Worm (Caenorhabditis elegans): ENCODE results near the gene F38B7.11.

Gene F38B7.11

DNA sequence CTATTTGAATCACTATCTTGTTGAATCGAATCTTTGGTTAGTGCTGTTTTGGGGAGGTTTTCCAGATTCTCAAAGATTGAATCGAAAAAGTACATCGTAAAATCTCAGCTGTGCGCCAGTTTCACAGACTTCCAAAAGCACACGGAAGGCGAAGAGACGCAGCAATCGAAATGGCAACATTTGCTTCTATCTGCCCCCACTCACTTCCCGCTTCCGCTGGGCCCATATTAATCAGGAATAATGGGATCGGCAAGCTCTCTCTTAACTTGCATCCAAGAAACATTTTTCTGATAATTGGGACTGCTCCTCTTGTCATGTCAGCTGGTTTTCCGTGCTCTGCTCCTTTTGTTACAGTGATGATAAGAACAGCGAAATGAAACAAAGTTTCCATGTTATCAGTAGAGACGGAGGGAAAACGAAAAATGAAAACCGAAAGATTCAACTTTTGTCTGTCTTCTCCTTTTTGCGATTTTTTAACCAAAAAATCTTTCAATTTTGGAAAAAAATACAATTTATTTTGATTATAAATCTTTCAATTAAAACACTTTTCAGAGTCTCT is 11.3 kb upstream of the F38B7.11 start (continued):
- TF ChIP-seq Y67H2A.10 (GFP tag; conservative IDR thresholded peaks at IDR 0.05) (no peak), snpc-4 (GFP tag; optimal IDR thresholded peaks at IDR 0.05) (no peak), snpc-4 (tag; optimal IDR thresholded peaks at IDR 0.05) (peak in 1 of 4 experiments; percentile 33), atf-7 (tag; optimal IDR thresholded peaks at IDR 0.05) (no peak), pbrm-1 (GFP tag; IDR thresholded peaks at IDR 0.05) (no peak), zfh-2 (GFP tag; conservative IDR thresholded peaks at IDR 0.05) (0 out of 2 replicates have a peak, but pooled peaks have one; percentile 22), ceh-100 (GFP tag; IDR thresholded peaks at IDR 0.05) (no peak)

DNA sequence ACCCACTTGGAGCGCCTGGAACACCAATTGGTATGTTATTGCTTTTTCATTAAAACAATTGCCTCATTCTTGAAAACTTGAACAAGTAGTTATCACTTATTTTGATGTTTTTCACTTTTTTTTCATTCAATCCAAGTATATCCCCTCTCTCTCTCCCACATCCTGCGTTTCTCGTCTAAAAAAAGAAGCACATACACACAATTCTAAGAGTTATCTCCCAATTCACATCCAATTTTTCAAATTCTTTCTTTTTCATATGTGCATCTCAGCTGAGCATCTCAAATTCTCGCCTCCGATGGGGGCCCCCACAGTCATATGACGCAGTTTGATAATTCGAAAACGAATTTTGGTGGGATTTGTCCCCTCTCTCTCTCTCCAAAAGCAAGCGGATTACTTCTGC is 10.2 kb upstream of the F38B7.11 start:
- TF ChIP-seq hsf-1 (GFP tag; IDR thresholded peaks at IDR 0.05) (no peak), dpff-1 (tag; optimal IDR thresholded peaks at IDR 0.05) (no peak), bed-2 (GFP tag; IDR thresholded peaks at IDR 0.05) (no peak), nhr-120 (GFP tag; IDR thresholded peaks at IDR 0.05) (no peak), attf-3 (GFP tag; conservative IDR thresholded peaks at IDR 0.05) (no peak), hrde-1 (tag; optimal IDR thresholded peaks at IDR 0.05; ENCODE audit: borderline replicate concordance) (no peak), F49E8.2 (tag; optimal IDR thresholded peaks at IDR 0.05; ENCODE audit: insufficient read depth) (no peak), B0336.3 (GFP tag; IDR thresholded peaks at IDR 0.05) (no peak), snpc-1.1 (tag; optimal IDR thresholded peaks at IDR 0.05; ENCODE audit: insufficient read depth) (no peak), lin-40 (tag; optimal IDR thresholded peaks at IDR 0.05) (no peak), nhr-179 (tag; optimal IDR thresholded peaks at IDR 0.05) (no peak), madf-10 (tag; optimal IDR thresholded peaks at IDR 0.05) (no peak), dpl-1 (GFP tag; optimal IDR thresholded peaks at IDR 0.05) (no peak), lin-26 (GFP tag; IDR thresholded peaks at IDR 0.05) (no peak), egrh-3 (GFP tag; IDR thresholded peaks at IDR 0.05) (no peak), F10E7.11 (tag; optimal IDR thresholded peaks at IDR 0.05) (no peak)

DNA sequence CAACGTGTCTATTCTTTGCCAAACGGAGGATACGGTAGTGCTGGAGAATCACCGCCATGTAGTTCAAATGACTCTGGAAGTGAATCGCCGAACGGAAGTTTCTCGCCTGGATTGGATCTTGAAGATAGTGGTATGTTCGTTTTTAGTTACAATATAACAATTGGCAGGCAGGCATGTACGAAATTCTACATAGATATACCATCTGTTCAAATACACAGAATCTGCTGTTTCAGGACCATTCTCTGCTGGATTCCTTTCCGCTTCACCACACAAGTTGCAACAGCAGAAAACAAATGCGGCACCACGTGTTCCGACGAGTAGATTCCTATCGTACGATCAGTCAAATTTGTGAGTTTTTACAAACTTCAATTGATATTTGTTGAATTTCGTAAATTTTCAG is 7.4 kb upstream of the F38B7.11 start:
- TF ChIP-seq sdz-38 (tag; optimal IDR thresholded peaks at IDR 0.05), result no peak
- no peak for TF ChIP-seq Y53G8AR.9 (GFP tag; conservative IDR thresholded peaks at IDR 0.05)
- TF ChIP-seq egl-18 (GFP tag; IDR thresholded peaks at IDR 0.05), result no peak
- no peak for TF ChIP-seq ztf-6 (GFP tag; IDR thresholded peaks at IDR 0.05)
- TF ChIP-seq Y67H2A.10 (GFP tag; conservative IDR thresholded peaks at IDR 0.05), result no peak
- no peak for TF ChIP-seq attf-5 (GFP tag; optimal IDR thresholded peaks at IDR 0.05)
- no peak for TF ChIP-seq mel-28 (tag; optimal IDR thresholded peaks at IDR 0.05; ENCODE audit: borderline replicate concordance)
- TF ChIP-seq B0336.3 (GFP tag; IDR thresholded peaks at IDR 0.05), result no peak
- no peak for TF ChIP-seq F22D6.2 (tag; optimal IDR thresholded peaks at IDR 0.05)
- TF ChIP-seq ztf-26 (tag; optimal IDR thresholded peaks at IDR 0.05), result no peak
- no peak for TF ChIP-seq ceh-58 (GFP tag; IDR thresholded peaks at IDR 0.05)
- no peak for TF ChIP-seq lag-1 (GFP tag; IDR thresholded peaks at IDR 0.05)
- TF ChIP-seq nhr-90 (tag; optimal IDR thresholded peaks at IDR 0.05), result no peak
- no peak for TF ChIP-seq egl-44 (GFP tag; IDR thresholded peaks at IDR 0.05)
- TF ChIP-seq mcd-1 (GFP tag; IDR thresholded peaks at IDR 0.05), result no peak
- no peak for TF ChIP-seq nfya-2 (GFP tag; IDR thresholded peaks at IDR 0.05)
- TF ChIP-seq nfyb-1 (GFP tag; IDR thresholded peaks at IDR 0.05), result no peak

All from whole organism, young adult.